Worm (Caenorhabditis elegans): Measurements from ENCODE around the gene lron-2.

lron-2 gene

ce11 chrV:9287460-9287859 lies at the start of gene lron-2:
Gene lron-2, minus strand, starts transcription at chrV:9287560.
- TF ChIP-seq xbp-1 (tag; optimal IDR thresholded peaks at IDR 0.05) = no peak
- TF ChIP-seq fos-1 (tag; optimal IDR thresholded peaks at IDR 0.05) = no peak
- no peak for TF ChIP-seq jun-1 (tag; optimal IDR thresholded peaks at IDR 0.05)
- no peak for TF ChIP-seq irx-1 (tag; optimal IDR thresholded peaks at IDR 0.05)
- no peak for TF ChIP-seq nhr-47 (tag; optimal IDR thresholded peaks at IDR 0.05)
- no peak for TF ChIP-seq unc-30 (tag; optimal IDR thresholded peaks at IDR 0.05)
- no peak for TF ChIP-seq mdl-1 (tag; optimal IDR thresholded peaks at IDR 0.05)
- no peak for TF ChIP-seq ztf-11 (tag; optimal IDR thresholded peaks at IDR 0.05)
- no peak for TF ChIP-seq lin-35 (GFP tag; optimal IDR thresholded peaks at IDR 0.05)
- TF ChIP-seq ets-5 (GFP tag; IDR thresholded peaks at IDR 0.05) = no peak
- TF ChIP-seq lin-13 (GFP tag; optimal IDR thresholded peaks at IDR 0.05) = no peak
- no peak for TF ChIP-seq nhr-90 (tag; optimal IDR thresholded peaks at IDR 0.05; ENCODE audit: poor library complexity)
- no peak for TF ChIP-seq nhr-85 (tag)
- no peak for TF ChIP-seq pag-3 (tag; optimal IDR thresholded peaks at IDR 0.05; ENCODE audit: borderline replicate concordance, insufficient read depth)
- no peak for TF ChIP-seq elt-3 (tag; optimal IDR thresholded peaks at IDR 0.05)
- no peak for TF ChIP-seq tlp-1 (tag; optimal IDR thresholded peaks at IDR 0.05)
- no peak for TF ChIP-seq ceh-90 (tag; optimal IDR thresholded peaks at IDR 0.05)

ce11 chrV:9336462-9336861 lies 49.1 kb upstream of the lron-2 start, which contains the start of gene coq-6:
Gene coq-6, plus strand, starts transcription at chrV:9336762.
- TF ChIP-seq aly-2 (tag; optimal IDR thresholded peaks at IDR 0.05) (no peak), dpl-1 (GFP tag; optimal IDR thresholded peaks at IDR 0.05) (no peak), hlh-17 (GFP tag; optimal IDR thresholded peaks at IDR 0.05; ENCODE audit: borderline replicate concordance) (no peak), ets-5 (GFP tag; IDR thresholded peaks at IDR 0.05) (no peak)

ce11 chrV:9334216-9334615 lies 46.9 kb upstream of the lron-2 start, which contains the start of gene ucp-4:
Gene ucp-4, plus strand, starts transcription at chrV:9334298.
- TF ChIP-seq nhr-28 (tag; optimal IDR thresholded peaks at IDR 0.05) = no peak
- TF ChIP-seq nhr-71 (tag; optimal IDR thresholded peaks at IDR 0.05) = no peak
- no peak for TF ChIP-seq C04F5.9 (tag; optimal IDR thresholded peaks at IDR 0.05)
- TF ChIP-seq ets-5 (GFP tag; IDR thresholded peaks at IDR 0.05) = no peak
- TF ChIP-seq elt-3 (tag; optimal IDR thresholded peaks at IDR 0.05) = no peak
- peak in 1 of 3 experiments; percentile 24 for TF ChIP-seq dpl-1 (GFP tag; optimal IDR thresholded peaks at IDR 0.05)
- TF ChIP-seq unc-98 (GFP tag; IDR thresholded peaks at IDR 0.05) = no peak
- peak; percentile 11 for TF ChIP-seq nhr-85 (tag)
- no peak for TF ChIP-seq hpl-2 (GFP tag; optimal IDR thresholded peaks at IDR 0.05)
- peak; percentile 23 for TF ChIP-seq lin-14 (GFP tag; optimal IDR thresholded peaks at IDR 0.05)
- no peak for TF ChIP-seq unc-86 (tag; optimal IDR thresholded peaks at IDR 0.05)
- peak; percentile 44 for TF ChIP-seq blmp-1 (tag; optimal IDR thresholded peaks at IDR 0.05)
- TF ChIP-seq nhr-76 (tag; optimal IDR thresholded peaks at IDR 0.05) = no peak
- no peak for TF ChIP-seq rnt-1 (tag; optimal IDR thresholded peaks at IDR 0.05)
- no peak for TF ChIP-seq ama-1 (optimal IDR thresholded peaks at IDR 0.05)
- no peak for TF ChIP-seq mdl-1 (tag; optimal IDR thresholded peaks at IDR 0.05)
- TF ChIP-seq isw-1 (GFP tag; IDR thresholded peaks at IDR 0.05) = no peak
- no peak for TF ChIP-seq egl-13 (tag; optimal IDR thresholded peaks at IDR 0.05)
- no peak for TF ChIP-seq skn-1 (tag; optimal IDR thresholded peaks at IDR 0.05)
- no peak for TF ChIP-seq zag-1 (tag; optimal IDR thresholded peaks at IDR 0.05)
- no peak for TF ChIP-seq snu-23 (GFP tag; optimal IDR thresholded peaks at IDR 0.05)
- TF ChIP-seq unc-130 (tag; optimal IDR thresholded peaks at IDR 0.05) = no peak
- no peak for TF ChIP-seq ceh-90 (tag; optimal IDR thresholded peaks at IDR 0.05)
- no peak for TF ChIP-seq sox-4 (tag; optimal IDR thresholded peaks at IDR 0.05)
- no peak for TF ChIP-seq hlh-17 (GFP tag; optimal IDR thresholded peaks at IDR 0.05; ENCODE audit: borderline replicate concordance)
- TF ChIP-seq lsy-2 (tag; optimal IDR thresholded peaks at IDR 0.05) = peak in 1 of 2 experiments; percentile 9
- no peak for TF ChIP-seq pag-3 (tag; optimal IDR thresholded peaks at IDR 0.05; ENCODE audit: borderline replicate concordance, insufficient read depth)
- no peak for TF ChIP-seq lin-15B (tag; optimal IDR thresholded peaks at IDR 0.05)
